Fruit fly (Drosophila melanogaster) whole organism, wandering third instar larva: ENCODE data around the gene myd.

Source experiments
- Abd-B ChIP-seq: fragments of >200 bp; optimal IDR thresholded peaks from 2 replicates; lab custom pipeline; 2017; ENCODE audit warnings: missing biosample characterization, missing genetic modification characterization
- CG32264 ChIP-seq: fragments of 200-800 bp; sonication (Bioruptor generic); optimal IDR thresholded peaks from 2 replicates; lab custom pipeline; 2016; ENCODE audit warnings: missing biosample characterization, missing genetic modification characterization
- CG9705 ChIP-seq: fragments of 200-800 bp; sonication (Bioruptor generic); optimal IDR thresholded peaks from 2 replicates; lab custom pipeline; 2018; ENCODE audit warnings: missing biosample characterization, mild to moderate bottlenecking, missing genetic modification characterization
- CrebA ChIP-seq: fragments of 200-800 bp; sonication (Bioruptor generic); optimal IDR thresholded peaks from 2 replicates; lab custom pipeline; 2016; ENCODE audit warnings: missing biosample characterization, mild to moderate bottlenecking, missing genetic modification characterization, borderline replicate concordance
- Dfd ChIP-seq: fragments of >200 bp; optimal IDR thresholded peaks from 2 replicates; lab custom pipeline; 2017; ENCODE audit warnings: missing biosample characterization, missing genetic modification characterization
- Dif ChIP-seq: fragments of 200-275, 200-300 bp; sonication (Bioruptor generic); optimal IDR thresholded peaks from 2 replicates; lab custom pipeline; 2018; ENCODE audit warnings: missing biosample characterization, missing genetic modification characterization; ENCODE audit not compliant: partially characterized antibody
- GATAd ChIP-seq: sonication (Bioruptor generic); optimal IDR thresholded peaks from 2 replicates; lab custom pipeline; 2016; ENCODE audit warnings: missing biosample characterization, missing genetic modification characterization
- HLH106 ChIP-seq: fragments of 200-800 bp; optimal IDR thresholded peaks from 3 replicates; lab custom pipeline; 2019; ENCODE audit warnings: missing biosample characterization, mild to moderate bottlenecking, missing genetic modification characterization, moderate library complexity
- Hnf4 ChIP-seq: fragments of 200-800 bp; sonication (Bioruptor generic); optimal IDR thresholded peaks from 2 replicates; lab custom pipeline; 2016; ENCODE audit warnings: missing biosample characterization, mild to moderate bottlenecking, missing genetic modification characterization
- Hr78 ChIP-seq: fragments of >200 bp; optimal IDR thresholded peaks from 2 replicates; lab custom pipeline; 2017; ENCODE audit warnings: missing biosample characterization, missing genetic modification characterization
- Hr83 ChIP-seq: fragments of 200-300 bp; sonication (Bioruptor generic); optimal IDR thresholded peaks from 2 replicates; lab custom pipeline; 2016; ENCODE audit warnings: missing biosample characterization, mild to moderate bottlenecking, missing genetic modification characterization, moderate library complexity; ENCODE audit not compliant: poor library complexity, severe bottlenecking
- Jra ChIP-seq: sonication (Bioruptor generic); optimal IDR thresholded peaks from 2 replicates; lab custom pipeline; 2016; ENCODE audit warnings: missing biosample characterization, missing genetic modification characterization
- Mio ChIP-seq: sonication (Bioruptor generic); optimal IDR thresholded peaks from 2 replicates; lab custom pipeline; 2016; ENCODE audit warnings: missing biosample characterization, missing genetic modification characterization
- Myc ChIP-seq: fragments of >200 bp; optimal IDR thresholded peaks from 2 replicates; lab custom pipeline; 2017
- N ChIP-seq: fragments of >200 bp; optimal IDR thresholded peaks from 2 replicates; lab custom pipeline; 2018; ENCODE audit warnings: missing biosample characterization, missing external identifiers, missing genetic modification characterization
- OdsH ChIP-seq: fragments of 200-800 bp; sonication (Bioruptor generic); optimal IDR thresholded peaks from 2 replicates; lab custom pipeline; 2016; ENCODE audit warnings: missing biosample characterization, mild to moderate bottlenecking, missing genetic modification characterization
- Rel ChIP-seq, 2 experiments: fragments of 200-800 bp; sonication (Bioruptor generic) in 1 of 2; optimal IDR thresholded peaks; 2 replicates in 1 of 2; 3 replicates in 1 of 2; lab custom pipeline; 2016 to 2019; ENCODE audit warnings: mild to moderate bottlenecking in 2 of 2, missing biosample characterization in 2 of 2, missing genetic modification characterization in 2 of 2, moderate library complexity in 1 of 2
- Sp1 ChIP-seq: fragments of 200-800 bp; sonication (Bioruptor generic); optimal IDR thresholded peaks from 3 replicates; lab custom pipeline; 2019; ENCODE audit warnings: missing biosample characterization, mild to moderate bottlenecking, missing genetic modification characterization, moderate library complexity
- Vsx2 ChIP-seq: fragments of 200-300, 225-300 bp; sonication (Bioruptor generic); optimal IDR thresholded peaks from 2 replicates; lab custom pipeline; 2018; ENCODE audit warnings: missing biosample characterization, missing genetic modification characterization; ENCODE audit not compliant: partially characterized antibody
- br ChIP-seq: fragments of 200-800 bp; sonication (Bioruptor generic); optimal IDR thresholded peaks from 2 replicates; lab custom pipeline; 2016; ENCODE audit warnings: missing biosample characterization, missing genetic modification characterization
- brk ChIP-seq: fragments of 200-800 bp; sonication (Bioruptor generic); optimal IDR thresholded peaks from 2 replicates; lab custom pipeline; 2016; ENCODE audit warnings: missing biosample characterization, mild to moderate bottlenecking, missing genetic modification characterization
- dl ChIP-seq, 2 experiments: fragments of 175-275, 200-275 bp in 1 of 2; fragments of 200-275 bp in 1 of 2; sonication (Bioruptor generic); optimal IDR thresholded peaks; lab custom pipeline; 2018; ENCODE audit warnings: mild to moderate bottlenecking in 2 of 2, missing biosample characterization in 2 of 2, missing genetic modification characterization in 2 of 2, moderate library complexity in 2 of 2; ENCODE audit not compliant: partially characterized antibody in 2 of 2, insufficient read depth in 1 of 2
- dmrt93B ChIP-seq: fragments of 200-800 bp; sonication (Bioruptor generic); optimal IDR thresholded peaks from 2 replicates; lab custom pipeline; 2018; ENCODE audit warnings: missing biosample characterization, mild to moderate bottlenecking, missing genetic modification characterization
- dsf ChIP-seq: sonication (Bioruptor generic); optimal IDR thresholded peaks from 2 replicates; lab custom pipeline; 2016; ENCODE audit warnings: missing biosample characterization, missing genetic modification characterization, borderline replicate concordance
- ey ChIP-seq: fragments of 200-800 bp; sonication (Bioruptor generic); optimal IDR thresholded peaks from 2 replicates; lab custom pipeline; 2016; ENCODE audit warnings: missing biosample characterization, missing genetic modification characterization
- foxo ChIP-seq, 2 experiments: fragments of 200-800 bp; sonication (Bioruptor generic); optimal IDR thresholded peaks; 2 replicates in 1 of 2; 3 replicates in 1 of 2; lab custom pipeline; 2016 to 2017; ENCODE audit warnings: missing biosample characterization in 2 of 2, missing genetic modification characterization in 2 of 2
- fru ChIP-seq: fragments of 200-800 bp; sonication (Bioruptor generic); optimal IDR thresholded peaks from 3 replicates; lab custom pipeline; 2016; ENCODE audit warnings: missing biosample characterization, mild to moderate bottlenecking, missing genetic modification characterization
- h ChIP-seq: fragments of 200-800 bp; sonication (Bioruptor generic); optimal IDR thresholded peaks from 3 replicates; lab custom pipeline; 2016; ENCODE audit warnings: missing biosample characterization, mild to moderate bottlenecking, missing genetic modification characterization
- jim ChIP-seq: fragments of 175-275, 200-325 bp; sonication (Bioruptor generic); optimal IDR thresholded peaks from 2 replicates; lab custom pipeline; 2016; ENCODE audit warnings: missing biosample characterization, mild to moderate bottlenecking, missing genetic modification characterization
- lola ChIP-seq: fragments of >200 bp; optimal IDR thresholded peaks from 2 replicates; lab custom pipeline; 2017; ENCODE audit warnings: missing biosample characterization, missing genetic modification characterization
- pan ChIP-seq: fragments of >200 bp; optimal IDR thresholded peaks from 2 replicates; lab custom pipeline; 2017
- psq ChIP-seq: fragments of 200-800 bp; sonication (Bioruptor generic); optimal IDR thresholded peaks from 3 replicates; lab custom pipeline; 2017; ENCODE audit warnings: missing biosample characterization, mild to moderate bottlenecking, missing genetic modification characterization, moderate library complexity
- rgr ChIP-seq: fragments of 200-800 bp; sonication (Bioruptor generic); optimal IDR thresholded peaks from 3 replicates; lab custom pipeline; 2016; ENCODE audit warnings: missing biosample characterization, mild to moderate bottlenecking, missing genetic modification characterization
- sage ChIP-seq: fragments of 200-800 bp; sonication (Bioruptor generic); optimal IDR thresholded peaks from 2 replicates; lab custom pipeline; 2016; ENCODE audit warnings: missing biosample characterization, mild to moderate bottlenecking, missing genetic modification characterization
- sv ChIP-seq: fragments of 200-800 bp; sonication (Bioruptor generic); optimal IDR thresholded peaks from 3 replicates; lab custom pipeline; 2016; ENCODE audit warnings: missing biosample characterization, missing genetic modification characterization
- tai ChIP-seq: sonication (Bioruptor generic); optimal IDR thresholded peaks from 2 replicates; lab custom pipeline; 2016; ENCODE audit warnings: missing biosample characterization, missing genetic modification characterization
- usp ChIP-seq: fragments of >200 bp; optimal IDR thresholded peaks from 2 replicates; lab custom pipeline; 2017; ENCODE audit warnings: missing biosample characterization, missing genetic modification characterization
- woc ChIP-seq: sonication (Bioruptor generic); optimal IDR thresholded peaks from 2 replicates; lab custom pipeline; 2016; ENCODE audit warnings: missing biosample characterization, mild to moderate bottlenecking, missing genetic modification characterization

Gene myd

dm6 chr3R:19180263-19180893 is at the start of gene myd, which contains the start of gene CG5555:
Gene myd, plus strand, starts transcription at chr3R:19180659.
Gene CG5555, minus strand, starts transcription at chr3R:19180538.
- TF ChIP-seq dmrt93B: no peak
- peak; percentile 20 for TF ChIP-seq Vsx2 (GFP tag; lab: Kevin White, UChicago)
- TF ChIP-seq sage: peak; percentile 30
- TF ChIP-seq brk (GFP tag; lab: Kevin White, UChicago): peak; percentile 80
- TF ChIP-seq Sp1 (GFP tag; lab: Kevin White, UChicago): peak; percentile 54
- peak; percentile 27 for TF ChIP-seq woc (GFP tag; lab: Kevin White, UChicago)
- TF ChIP-seq tai (GFP tag; lab: Kevin White, UChicago): peak; percentile 78
- TF ChIP-seq jim: no peak
- peak; percentile 52 for TF ChIP-seq HLH106 (tag; lab: Kevin White, UChicago)
- TF ChIP-seq br (GFP tag; lab: Kevin White, UChicago): peak; percentile 64
- TF ChIP-seq lola (GFP tag; lab: Kevin White, UChicago): no peak
- no peak for TF ChIP-seq Rel (GFP tag; optimal IDR thresholded peaks at IDR 0.05; lab: Kevin White, UChicago)
- peak; percentile 39 for TF ChIP-seq Rel (tag; optimal IDR thresholded peaks at IDR 0.05; lab: Kevin White, UChicago)
- TF ChIP-seq CG9705: no peak
- no peak for TF ChIP-seq Mio (GFP tag; lab: Kevin White, UChicago)
- no peak for TF ChIP-seq pan (lab: Kevin White, UChicago)
- TF ChIP-seq rgr (GFP tag; lab: Kevin White, UChicago): peak; percentile 72
- no peak for TF ChIP-seq Hr78
- TF ChIP-seq fru (GFP tag; lab: Kevin White, UChicago): peak; percentile 90
- TF ChIP-seq GATAd (GFP tag; lab: Kevin White, UChicago): peak; percentile 7
- TF ChIP-seq CrebA (GFP tag; lab: Kevin White, UChicago): peak; percentile 32
- TF ChIP-seq Myc (lab: Kevin White, UChicago): no peak
- TF ChIP-seq Abd-B (GFP tag; lab: Kevin White, UChicago): no peak
- no peak for TF ChIP-seq dl (GFP tag; optimal IDR thresholded peaks at IDR 0.05; lab: Kevin White, UChicago; ENCODE audit: insufficient read depth in 1 of 2, partially characterized antibody in 2 of 2)
- peak in 1 of 2 experiments; percentile 62 for TF ChIP-seq foxo (GFP tag; optimal IDR thresholded peaks at IDR 0.05; lab: Kevin White, UChicago)
- no peak for TF ChIP-seq usp (GFP tag; lab: Kevin White, UChicago)
- peak; percentile 51 for TF ChIP-seq Dif (GFP tag; lab: Kevin White, UChicago)
- TF ChIP-seq sv (GFP tag; lab: Kevin White, UChicago): peak; percentile 10
- TF ChIP-seq ey (GFP tag; lab: Kevin White, UChicago): peak; percentile 68
- TF ChIP-seq Hr83 (GFP tag; lab: Kevin White, UChicago): no peak
- no peak for TF ChIP-seq N (GFP tag; lab: Kevin White, UChicago)
- peak; percentile 47 for TF ChIP-seq Jra (GFP tag; lab: Kevin White, UChicago)
- peak; percentile 54 for TF ChIP-seq CG32264 (GFP tag; lab: Kevin White, UChicago)
- peak; percentile 78 for TF ChIP-seq Hnf4 (GFP tag; lab: Kevin White, UChicago)
- peak; percentile 77 for TF ChIP-seq psq (GFP tag; lab: Kevin White, UChicago)
- TF ChIP-seq OdsH (GFP tag; lab: Kevin White, UChicago): peak; percentile 64
- peak; percentile 82 for TF ChIP-seq h
- TF ChIP-seq Dfd (GFP tag; lab: Kevin White, UChicago): no peak
- peak; percentile 39 for TF ChIP-seq dsf (GFP tag; lab: Kevin White, UChicago)

dm6 chr3R:19132146-19132833 is 48.2 kb upstream of the myd start, which contains the start of gene Cyp12a5:
Gene Cyp12a5, plus strand, starts transcription at chr3R:19132648.
- peak; percentile 29 for TF ChIP-seq h
- peak; percentile 24 for TF ChIP-seq fru (GFP tag; lab: Kevin White, UChicago)
- TF ChIP-seq jim: no peak
- TF ChIP-seq br (GFP tag; lab: Kevin White, UChicago): no peak
- TF ChIP-seq Dfd (GFP tag; lab: Kevin White, UChicago): no peak
- no peak for TF ChIP-seq psq (GFP tag; lab: Kevin White, UChicago)
- no peak for TF ChIP-seq usp (GFP tag; lab: Kevin White, UChicago)
- no peak for TF ChIP-seq tai (GFP tag; lab: Kevin White, UChicago)
- no peak for TF ChIP-seq HLH106 (tag; lab: Kevin White, UChicago)
- peak in 1 of 2 experiments; percentile 12 for TF ChIP-seq foxo (GFP tag; optimal IDR thresholded peaks at IDR 0.05; lab: Kevin White, UChicago)
- TF ChIP-seq Jra (GFP tag; lab: Kevin White, UChicago): no peak
- TF ChIP-seq OdsH (GFP tag; lab: Kevin White, UChicago): peak; percentile 41
- no peak for TF ChIP-seq Vsx2 (GFP tag; lab: Kevin White, UChicago)
- TF ChIP-seq Hr78: no peak
- no peak for TF ChIP-seq woc (GFP tag; lab: Kevin White, UChicago)
- TF ChIP-seq Hnf4 (GFP tag; lab: Kevin White, UChicago): no peak
- TF ChIP-seq Myc (lab: Kevin White, UChicago): no peak
- TF ChIP-seq brk (GFP tag; lab: Kevin White, UChicago): no peak
